Worm (Caenorhabditis elegans): ENCODE data around the gene str-170.

Gene str-170

ce11 chrIV:4874603-4875002 is 2.6 kb upstream of the str-170 start, which contains the start of gene str-174:
str-174 (minus strand) TSS chrIV:4874703.
- TF ChIP-seq ets-5 (GFP tag; IDR thresholded peaks at IDR 0.05) = no peak
- no peak for TF ChIP-seq zip-4 (GFP tag; optimal IDR thresholded peaks at IDR 0.05)
- TF ChIP-seq tbx-2 (tag; optimal IDR thresholded peaks at IDR 0.05) = no peak
- no peak for TF ChIP-seq unc-30 (tag; optimal IDR thresholded peaks at IDR 0.05)
- TF ChIP-seq ceh-88 (GFP tag; IDR thresholded peaks at IDR 0.05) = no peak
- TF ChIP-seq Y116A8C.19 (tag; optimal IDR thresholded peaks at IDR 0.05; ENCODE audit: borderline replicate concordance) = no peak
- no peak for TF ChIP-seq tlp-1 (tag; optimal IDR thresholded peaks at IDR 0.05)
- TF ChIP-seq ceh-63 (GFP tag; optimal IDR thresholded peaks at IDR 0.05) = no peak
- no peak for TF ChIP-seq efl-1 (optimal IDR thresholded peaks at IDR 0.05)
- TF ChIP-seq efl-1 (GFP tag; optimal IDR thresholded peaks at IDR 0.05 in 1 of 2) = no peak
- no peak for TF ChIP-seq mdl-1 (tag; optimal IDR thresholded peaks at IDR 0.05)
- TF ChIP-seq zag-1 (tag; optimal IDR thresholded peaks at IDR 0.05) = no peak
- TF ChIP-seq mab-9 (GFP tag; IDR thresholded peaks at IDR 0.05) = no peak
- TF ChIP-seq sup-37 (GFP tag; optimal IDR thresholded peaks at IDR 0.05) = no peak
- TF ChIP-seq unc-86 (tag; optimal IDR thresholded peaks at IDR 0.05) = no peak
- no peak for TF ChIP-seq unc-62 (GFP tag; optimal IDR thresholded peaks at IDR 0.05)
- TF ChIP-seq fkh-4 (tag; optimal IDR thresholded peaks at IDR 0.05; ENCODE audit: borderline replicate concordance) = no peak
- no peak for TF ChIP-seq C34B4.2 (tag; optimal IDR thresholded peaks at IDR 0.05)
- TF ChIP-seq nhr-77 (tag; optimal IDR thresholded peaks at IDR 0.05) = no peak

- peak; percentile 78 for TF ChIP-seq snu-23 (GFP tag; optimal IDR thresholded peaks at IDR 0.05)
- no peak for TF ChIP-seq aly-2 (tag; optimal IDR thresholded peaks at IDR 0.05)
- peak; percentile 50 for TF ChIP-seq nhr-77 (tag; optimal IDR thresholded peaks at IDR 0.05)
- TF ChIP-seq skn-1 (tag; optimal IDR thresholded peaks at IDR 0.05) = no peak
- no peak for TF ChIP-seq pqm-1 (tag; optimal IDR thresholded peaks at IDR 0.05)
- TF ChIP-seq nhr-237 (tag; optimal IDR thresholded peaks at IDR 0.05) = peak; percentile 5
- no peak for TF ChIP-seq zag-1 (tag; optimal IDR thresholded peaks at IDR 0.05)
- peak; percentile 78 for TF ChIP-seq nhr-47 (tag; optimal IDR thresholded peaks at IDR 0.05)
- no peak for TF ChIP-seq unc-30 (tag; optimal IDR thresholded peaks at IDR 0.05)
- TF ChIP-seq lir-3 (tag; optimal IDR thresholded peaks at IDR 0.05; ENCODE audit: poor library complexity) = no peak
- peak; percentile 81 for TF ChIP-seq nhr-90 (tag; optimal IDR thresholded peaks at IDR 0.05; ENCODE audit: poor library complexity)
- TF ChIP-seq sox-4 (tag; optimal IDR thresholded peaks at IDR 0.05) = peak; percentile 32
- no peak for TF ChIP-seq C16A3.4 (tag; optimal IDR thresholded peaks at IDR 0.05)
- peak; percentile 85 for TF ChIP-seq rnt-1 (tag; optimal IDR thresholded peaks at IDR 0.05)
- TF ChIP-seq nhr-71 (tag; optimal IDR thresholded peaks at IDR 0.05) = peak; percentile 85
- no peak for TF ChIP-seq pag-3 (tag; optimal IDR thresholded peaks at IDR 0.05; ENCODE audit: borderline replicate concordance, insufficient read depth)
- peak; percentile 75 for TF ChIP-seq swsn-7 (tag; optimal IDR thresholded peaks at IDR 0.05)
- peak; percentile 93 for TF ChIP-seq lin-14 (GFP tag; optimal IDR thresholded peaks at IDR 0.05)
- TF ChIP-seq C04F5.9 (tag; optimal IDR thresholded peaks at IDR 0.05) = no peak
- peak; percentile 80 for TF ChIP-seq dsc-1 (tag; optimal IDR thresholded peaks at IDR 0.05)
- peak; percentile 52 for TF ChIP-seq mep-1 (tag; optimal IDR thresholded peaks at IDR 0.05)
- TF ChIP-seq irx-1 (tag; optimal IDR thresholded peaks at IDR 0.05) = peak; percentile 38
- TF ChIP-seq fkh-8 (tag; optimal IDR thresholded peaks at IDR 0.05) = no peak
- no peak for TF ChIP-seq lin-15B (tag; optimal IDR thresholded peaks at IDR 0.05)
- TF ChIP-seq Y116A8C.19 (tag; optimal IDR thresholded peaks at IDR 0.05; ENCODE audit: borderline replicate concordance) = no peak
- peak; percentile 86 for TF ChIP-seq nhr-19 (GFP tag; conservative IDR thresholded peaks at IDR 0.05)
- TF ChIP-seq unc-98 (GFP tag; IDR thresholded peaks at IDR 0.05) = no peak
- TF ChIP-seq sptf-1 (tag; optimal IDR thresholded peaks at IDR 0.05) = no peak
- TF ChIP-seq elt-2 (tag; optimal IDR thresholded peaks at IDR 0.05) = peak; percentile 33
- TF ChIP-seq efl-1 (optimal IDR thresholded peaks at IDR 0.05) = peak; percentile 33 to 61
- peak; percentile 16 to 93 for TF ChIP-seq efl-1 (GFP tag; optimal IDR thresholded peaks at IDR 0.05 in 1 of 2)
- no peak for TF ChIP-seq ceh-8 (GFP tag; optimal IDR thresholded peaks at IDR 0.05)
- peak; percentile 83 for TF ChIP-seq nhr-20 (tag; optimal IDR thresholded peaks at IDR 0.05)
- TF ChIP-seq xbp-1 (tag; optimal IDR thresholded peaks at IDR 0.05) = peak; percentile 44
- peak in 1 of 2 experiments; percentile 61 for TF ChIP-seq lsy-2 (tag; optimal IDR thresholded peaks at IDR 0.05)
- TF ChIP-seq zip-4 (GFP tag; optimal IDR thresholded peaks at IDR 0.05) = peak; percentile 52
- TF ChIP-seq ceh-82 (tag; optimal IDR thresholded peaks at IDR 0.05) = peak; percentile 24 to 53 (median 53)
- no peak for TF ChIP-seq mef-2 (tag; optimal IDR thresholded peaks at IDR 0.05)
- TF ChIP-seq dpl-1 (GFP tag; optimal IDR thresholded peaks at IDR 0.05) = peak in 1 of 3 experiments; percentile 8
Measured at ce11 chrIV:4880634-4881033, 3.4 kb downstream of the str-170 start.
